Fruit fly (Drosophila melanogaster): ENCODE data around the gene smog.

Gene smog

dm6 chr2L:4887382-4888219 is 34.9 kb downstream of the smog start (continued):
- TF ChIP-seq ken (GFP tag; IDR thresholded peaks at IDR 0.05) (peak; percentile 52; the same call in 1 of the 3 replicates), repo (GFP tag; optimal IDR thresholded peaks at IDR 0.05) (no peak), crol (GFP tag; IDR thresholded peaks at IDR 0.05) (peak; percentile 69), eve (GFP tag; optimal IDR thresholded peaks at IDR 0.05) (no peak), CG15011 (GFP tag; optimal IDR thresholded peaks at IDR 0.05) (peak; percentile 32), H2.0 (GFP tag; IDR thresholded peaks at IDR 0.05) (peak; percentile 64), hkb (optimal IDR thresholded peaks at IDR 0.05) (no peak), hkb (GFP tag; IDR thresholded peaks at IDR 0.05) (peak; percentile 75), sna (GFP tag; IDR thresholded peaks at IDR 0.05; ENCODE audit: partially characterized antibody) (no peak), CG17385 (GFP tag; optimal IDR thresholded peaks at IDR 0.05) (peak; percentile 11), disco-r (GFP tag; optimal IDR thresholded peaks at IDR 0.05) (no peak), Adf1 (GFP tag; IDR thresholded peaks at IDR 0.05) (peak; percentile 94), wor (GFP tag; IDR thresholded peaks at IDR 0.05) (peak; percentile 32), CG8281 (tag; optimal IDR thresholded peaks at IDR 0.05) (no peak), NK7.1 (GFP tag; optimal IDR thresholded peaks at IDR 0.05) (no peak), CG10209 (GFP tag; optimal IDR thresholded peaks at IDR 0.05) (peak; percentile 36), CG12744 (GFP tag; optimal IDR thresholded peaks at IDR 0.05) (no peak), ind (GFP tag; optimal IDR thresholded peaks at IDR 0.05) (peak; percentile 56), PHDP (tag; optimal IDR thresholded peaks at IDR 0.05) (peak; percentile 67), Asciz (GFP tag; optimal IDR thresholded peaks at IDR 0.05) (peak; percentile 12), bab2 (GFP tag; optimal IDR thresholded peaks at IDR 0.05) (peak; percentile 31), Ravus (GFP tag; IDR thresholded peaks at IDR 0.05) (peak; percentile 27; the same call in 1 of the 2 replicates), Hsf (GFP tag; optimal IDR thresholded peaks at IDR 0.05) (peak; percentile 56), bcd (GFP tag; optimal IDR thresholded peaks at IDR 0.05) (peak; percentile 44), Elba2 (GFP tag; optimal IDR thresholded peaks at IDR 0.05) (no peak), sc (optimal IDR thresholded peaks at IDR 0.05) (no peak), sc (GFP tag; optimal IDR thresholded peaks at IDR 0.05) (peak; percentile 23), phol (tag; optimal IDR thresholded peaks at IDR 0.05) (peak; percentile 70), CG8359 (GFP tag; optimal IDR thresholded peaks at IDR 0.05; ENCODE audit: borderline replicate concordance) (no peak), CG15479 (GFP tag; optimal IDR thresholded peaks at IDR 0.05) (peak; percentile 19), nmo (GFP tag; optimal IDR thresholded peaks at IDR 0.05) (peak; percentile 55), CG11504 (tag; optimal IDR thresholded peaks at IDR 0.05) (peak; percentile 67), CG2875 (GFP tag; optimal IDR thresholded peaks at IDR 0.05) (peak; percentile 21), Oli (tag; optimal IDR thresholded peaks at IDR 0.05) (peak; percentile 70), gfzf (GFP tag; optimal IDR thresholded peaks at IDR 0.05) (no peak), run (tag; optimal IDR thresholded peaks at IDR 0.05) (peak; percentile 23), gem (tag; optimal IDR thresholded peaks at IDR 0.05) (peak; percentile 80), ro (GFP tag; IDR thresholded peaks at IDR 0.05) (peak; percentile 56; the same call in 1 of the 2 replicates), bsh (GFP tag; optimal IDR thresholded peaks at IDR 0.05) (peak; percentile 75 to 81), Dp (GFP tag; optimal IDR thresholded peaks at IDR 0.05) (no peak), CG4282 (GFP tag; optimal IDR thresholded peaks at IDR 0.05) (no peak), CG3163 (GFP tag; optimal IDR thresholded peaks at IDR 0.05) (no peak), tll (GFP tag; optimal IDR thresholded peaks at IDR 0.05) (no peak), Hr3 (GFP tag; optimal IDR thresholded peaks at IDR 0.05) (peak; percentile 25), emc (GFP tag; optimal IDR thresholded peaks at IDR 0.05) (no peak), CG15269 (tag; optimal IDR thresholded peaks at IDR 0.05) (peak; percentile 67), CG3281 (GFP tag; optimal IDR thresholded peaks at IDR 0.05) (peak; percentile 52), Atf6 (GFP tag; IDR thresholded peaks at IDR 0.05) (0 out of 2 replicates have a peak, but pooled peaks have one; percentile 13), CG17361 (GFP tag; IDR thresholded peaks at IDR 0.05) (peak; percentile 57; the same call in 1 of the 3 replicates)
